Worm (Caenorhabditis elegans): ENCODE data around the gene nasp-1.

- TF ChIP-seq nhr-76 (tag; optimal IDR thresholded peaks at IDR 0.05) (no peak), unc-130 (tag; optimal IDR thresholded peaks at IDR 0.05) (no peak), skn-1 (tag; optimal IDR thresholded peaks at IDR 0.05) (no peak), dpl-1 (GFP tag; optimal IDR thresholded peaks at IDR 0.05) (no peak), tbx-2 (tag; optimal IDR thresholded peaks at IDR 0.05) (no peak), unc-62 (GFP tag; optimal IDR thresholded peaks at IDR 0.05) (no peak), ama-1 (optimal IDR thresholded peaks at IDR 0.05) (no peak), nhr-20 (tag; optimal IDR thresholded peaks at IDR 0.05) (no peak), fkh-10 (GFP tag; optimal IDR thresholded peaks at IDR 0.05) (no peak), nhr-237 (tag; optimal IDR thresholded peaks at IDR 0.05) (no peak), lin-35 (GFP tag; optimal IDR thresholded peaks at IDR 0.05) (no peak), aly-2 (tag; optimal IDR thresholded peaks at IDR 0.05) (no peak), snpc-4 (tag; optimal IDR thresholded peaks at IDR 0.05) (no peak)
Measured at ce11 chrII:11142571-11142970, 36.2 kb downstream of the nasp-1 start, which contains the start of gene arrd-6.
